Fruit fly (Drosophila melanogaster): ENCODE measurements around the gene Mcm2.

Gene Mcm2

dm6 chr3R:8239472-8240301 is 25.1 kb upstream of the Mcm2 start (continued):
- no peak for TF ChIP-seq bigmax (GFP tag; optimal IDR thresholded peaks at IDR 0.05)
- no peak for TF ChIP-seq repo (GFP tag; optimal IDR thresholded peaks at IDR 0.05)
- TF ChIP-seq croc (GFP tag; conservative IDR thresholded peaks at IDR 0.05): peak; percentile 57
- peak; percentile 91 for TF ChIP-seq CG2120 (GFP tag; optimal IDR thresholded peaks at IDR 0.05)
- peak; percentile 3 for TF ChIP-seq H2.0 (GFP tag; IDR thresholded peaks at IDR 0.05)
- peak; percentile 92 for TF ChIP-seq dmrt99B (tag; optimal IDR thresholded peaks at IDR 0.05)
- TF ChIP-seq CG3838 (GFP tag; optimal IDR thresholded peaks at IDR 0.05): peak; percentile 75
- peak; percentile 94 for TF ChIP-seq CG13424 (tag; optimal IDR thresholded peaks at IDR 0.05)
- TF ChIP-seq CG31224 (GFP tag; IDR thresholded peaks at IDR 0.05): peak; percentile 66
- peak; percentile 89 for TF ChIP-seq CG34376 (GFP tag; optimal IDR thresholded peaks at IDR 0.05)
- TF ChIP-seq Jarid2 (GFP tag; optimal IDR thresholded peaks at IDR 0.05): peak; percentile 73
- no peak for TF ChIP-seq wek (GFP tag; optimal IDR thresholded peaks at IDR 0.05)
- peak; percentile 73 for TF ChIP-seq slbo (GFP tag; IDR thresholded peaks at IDR 0.05)
- TF ChIP-seq Sin3A (optimal IDR thresholded peaks at IDR 0.05): no peak
- peak; percentile 51; the same call in 1 of the 3 replicates for TF ChIP-seq Mrtf (GFP tag; IDR thresholded peaks at IDR 0.05)
- peak; percentile 18; the same call in 2 of the 4 replicates for TF ChIP-seq Gug (GFP tag; IDR thresholded peaks at IDR 0.05)
- peak; percentile 96 for TF ChIP-seq CG3281 (GFP tag; optimal IDR thresholded peaks at IDR 0.05)
- TF ChIP-seq BEAF-32 (GFP tag; optimal IDR thresholded peaks at IDR 0.05): peak; percentile 1
- peak; percentile 96 for TF ChIP-seq CG9727 (GFP tag; optimal IDR thresholded peaks at IDR 0.05)
- peak; percentile 95 for TF ChIP-seq CG9437 (GFP tag; optimal IDR thresholded peaks at IDR 0.05)
- TF ChIP-seq bbx (GFP tag; IDR thresholded peaks at IDR 0.05; ENCODE audit: partially characterized antibody): no peak
- TF ChIP-seq CG13624 (GFP tag; optimal IDR thresholded peaks at IDR 0.05): peak; percentile 83
- TF ChIP-seq hbn (GFP tag; IDR thresholded peaks at IDR 0.05; ENCODE audit: partially characterized antibody): no peak
- peak; percentile 93 for TF ChIP-seq CG4328 (GFP tag; optimal IDR thresholded peaks at IDR 0.05)
- TF ChIP-seq CG7786 (GFP tag; optimal IDR thresholded peaks at IDR 0.05): peak; percentile 62
- TF ChIP-seq CG11504 (tag; optimal IDR thresholded peaks at IDR 0.05): peak; percentile 94
- peak; percentile 78 for TF ChIP-seq CG16815 (GFP tag; optimal IDR thresholded peaks at IDR 0.05)
- TF ChIP-seq lmd (GFP tag; IDR thresholded peaks at IDR 0.05): peak; percentile 73
- TF ChIP-seq CG7928 (GFP tag; optimal IDR thresholded peaks at IDR 0.05): peak; percentile 72
- TF ChIP-seq CG6854 (GFP tag; optimal IDR thresholded peaks at IDR 0.05): peak; percentile 92
- peak in 1 of 2 experiments; percentile 71 for TF ChIP-seq insv (GFP tag; optimal IDR thresholded peaks at IDR 0.05)
- no peak for TF ChIP-seq Bgb (GFP tag; IDR thresholded peaks at IDR 0.05; ENCODE audit: partially characterized antibody)
- TF ChIP-seq run (tag; optimal IDR thresholded peaks at IDR 0.05): peak; percentile 88
- peak; percentile 56 for TF ChIP-seq lbe (GFP tag; optimal IDR thresholded peaks at IDR 0.05)
- TF ChIP-seq CG11696 (GFP tag; IDR thresholded peaks at IDR 0.05): peak; percentile 25; the same call in 1 of the 2 replicates
- TF ChIP-seq Hey (tag; optimal IDR thresholded peaks at IDR 0.05): no peak
- peak; percentile 83 for TF ChIP-seq Nf-YB (GFP tag; optimal IDR thresholded peaks at IDR 0.05)
- peak; percentile 81 for TF ChIP-seq Hsf (GFP tag; optimal IDR thresholded peaks at IDR 0.05)
- TF ChIP-seq D (optimal IDR thresholded peaks at IDR 0.05): no peak
- TF ChIP-seq D (GFP tag; optimal IDR thresholded peaks at IDR 0.05): peak; percentile 93
- TF ChIP-seq YL-1 (GFP tag; optimal IDR thresholded peaks at IDR 0.05): no peak
- TF ChIP-seq fd3F (GFP tag; optimal IDR thresholded peaks at IDR 0.05): peak; percentile 83
- peak; percentile 82 for TF ChIP-seq CG12744 (GFP tag; optimal IDR thresholded peaks at IDR 0.05)
- TF ChIP-seq tup (GFP tag; optimal IDR thresholded peaks at IDR 0.05): peak; percentile 50
- peak; percentile 79 for TF ChIP-seq nom (GFP tag; optimal IDR thresholded peaks at IDR 0.05)
- TF ChIP-seq trh (GFP tag; optimal IDR thresholded peaks at IDR 0.05): peak; percentile 54
- peak; percentile 73 for TF ChIP-seq Sry-β (GFP tag; optimal IDR thresholded peaks at IDR 0.05)
- no peak for TF ChIP-seq Doc2 (GFP tag; IDR thresholded peaks at IDR 0.05)
- TF ChIP-seq Neu2 (GFP tag; optimal IDR thresholded peaks at IDR 0.05; ENCODE audit: borderline replicate concordance): peak; percentile 46

Data from whole organism, embryonic.